Worm (Caenorhabditis elegans) whole organism, mixed stage, embryonic: Measurements from ENCODE around the gene F32D8.8.

Experiments used
- M03D4.4 ChIP-seq: sonication (generic microtip); optimal IDR thresholded peaks from 2 replicates; lab custom pipeline; 2017; ENCODE audit warnings: mild to moderate bottlenecking, missing genetic modification characterization, missing compliant biosample characterization
- bed-3 ChIP-seq: fragments of 200-800 bp; sonication (Bioruptor generic); optimal IDR thresholded peaks from 3 replicates; lab custom pipeline; 2018; ENCODE audit warnings: mild to moderate bottlenecking, missing genetic modification characterization, moderate library complexity, missing compliant biosample characterization
- blmp-1 ChIP-seq: fragments of 150-350 bp; optimal IDR thresholded peaks from 2 replicates; lab custom pipeline; 2014; ENCODE audit warnings: missing biosample characterization, missing genetic modification characterization
- ceh-39 ChIP-seq: fragments of 150-350 bp; optimal IDR thresholded peaks from 2 replicates; lab custom pipeline; 2014; ENCODE audit warnings: missing biosample characterization, missing genetic modification characterization
- ceh-43 ChIP-seq: fragments of 200-800 bp; sonication (Bioruptor generic); optimal IDR thresholded peaks from 2 replicates; lab custom pipeline; 2018; ENCODE audit warnings: mild to moderate bottlenecking, missing genetic modification characterization, moderate library complexity, missing compliant biosample characterization
- ceh-83 ChIP-seq: fragments of 200-800 bp; sonication (Bioruptor generic); optimal IDR thresholded peaks from 2 replicates; lab custom pipeline; 2018; ENCODE audit warnings: mild to moderate bottlenecking, missing genetic modification characterization, missing compliant biosample characterization
- ces-1 ChIP-seq: fragments of 150-350 bp; optimal IDR thresholded peaks from 2 replicates; lab custom pipeline; 2014; ENCODE audit warnings: missing biosample characterization, missing genetic modification reagents, missing genetic modification characterization
- cnd-1 ChIP-seq: fragments of 200-800 bp; sonication (Bioruptor generic); optimal IDR thresholded peaks from 2 replicates; lab custom pipeline; 2018; ENCODE audit warnings: mild to moderate bottlenecking, missing genetic modification characterization, missing compliant biosample characterization
- elt-1 ChIP-seq: sonication (generic microtip); optimal IDR thresholded peaks from 2 replicates; lab custom pipeline; 2017; ENCODE audit warnings: missing genetic modification characterization, mild to moderate bottlenecking, missing compliant biosample characterization, antibody characterized with exemption, moderate library complexity, borderline replicate concordance; ENCODE audit not compliant: insufficient read depth
- elt-3 ChIP-seq: fragments of 150-350 bp; optimal IDR thresholded peaks from 2 replicates; lab custom pipeline; 2014; ENCODE audit warnings: missing biosample characterization, missing genetic modification characterization
- flh-1 ChIP-seq: fragments of 200-800 bp; sonication (Bioruptor generic); optimal IDR thresholded peaks from 2 replicates; lab custom pipeline; 2018; ENCODE audit warnings: mild to moderate bottlenecking, missing genetic modification characterization, moderate library complexity, missing compliant biosample characterization
- ham-2 ChIP-seq: fragments of 200-800 bp; sonication (Bioruptor generic); optimal IDR thresholded peaks from 2 replicates; lab custom pipeline; 2018; ENCODE audit warnings: mild to moderate bottlenecking, missing genetic modification characterization, missing compliant biosample characterization
- hlh-1 ChIP-seq: fragments of 150-350 bp; optimal IDR thresholded peaks from 2 replicates; lab custom pipeline; 2014; ENCODE audit warnings: missing biosample characterization, missing genetic modification reagents, missing genetic modification characterization
- lin-13 ChIP-seq: fragments of 150-350 bp; optimal IDR thresholded peaks from 2 replicates; lab custom pipeline; 2014; ENCODE audit warnings: missing biosample characterization, missing genetic modification characterization
- lin-32 ChIP-seq: fragments of 200-800 bp; sonication (Bioruptor generic); optimal IDR thresholded peaks from 2 replicates; lab custom pipeline; 2018; ENCODE audit warnings: mild to moderate bottlenecking, missing genetic modification characterization, missing compliant biosample characterization
- lsy-2 ChIP-seq: fragments of 150-350 bp; optimal IDR thresholded peaks from 2 replicates; lab custom pipeline; 2014; ENCODE audit warnings: missing biosample characterization, missing genetic modification characterization
- mab-5 ChIP-seq: fragments of 150-350 bp; optimal IDR thresholded peaks from 2 replicates; lab custom pipeline; 2014; ENCODE audit warnings: missing biosample characterization, missing genetic modification characterization
- mep-1 ChIP-seq: fragments of 150-350 bp; optimal IDR thresholded peaks from 2 replicates; lab custom pipeline; 2017; ENCODE audit warnings: missing biosample characterization, missing genetic modification reagents, missing genetic modification characterization, inconsistent platforms
- mls-2 ChIP-seq: sonication (generic microtip); optimal IDR thresholded peaks from 2 replicates; lab custom pipeline; 2016; ENCODE audit warnings: mild to moderate bottlenecking, missing genetic modification characterization, moderate library complexity, missing compliant biosample characterization
- nhr-2 ChIP-seq: fragments of 150-350 bp; optimal IDR thresholded peaks from 2 replicates; lab custom pipeline; 2014; ENCODE audit warnings: missing biosample characterization, missing genetic modification characterization
- nhr-237 ChIP-seq: fragments of 150-350 bp; optimal IDR thresholded peaks from 2 replicates; lab custom pipeline; 2014; ENCODE audit warnings: missing biosample characterization, missing genetic modification characterization
- nhr-28 ChIP-seq: fragments of 150-350 bp; optimal IDR thresholded peaks from 2 replicates; lab custom pipeline; 2014; ENCODE audit warnings: missing biosample characterization, missing genetic modification characterization
- nhr-76 ChIP-seq: sonication (generic microtip); optimal IDR thresholded peaks from 2 replicates; lab custom pipeline; 2017; ENCODE audit warnings: missing biosample characterization, missing genetic modification characterization
- pha-4 ChIP-seq: fragments of 150-350 bp; optimal IDR thresholded peaks from 2 replicates; lab custom pipeline; 2018; ENCODE audit warnings: missing biosample characterization, missing genetic modification reagents, missing genetic modification characterization
- sem-2 ChIP-seq: fragments of 200-800 bp; sonication (Bioruptor generic); optimal IDR thresholded peaks from 2 replicates; lab custom pipeline; 2018; ENCODE audit warnings: mild to moderate bottlenecking, missing genetic modification characterization, missing compliant biosample characterization
- snpc-4 ChIP-seq: fragments of 150-350 bp; optimal IDR thresholded peaks from 2 replicates; lab custom pipeline; 2014; ENCODE audit warnings: missing biosample characterization, missing genetic modification characterization
- sptf-1 ChIP-seq: sonication (generic microtip); optimal IDR thresholded peaks from 2 replicates; lab custom pipeline; 2017; ENCODE audit warnings: mild to moderate bottlenecking, missing genetic modification characterization, moderate library complexity, missing compliant biosample characterization
- unc-39 ChIP-seq: fragments of 150-350 bp; optimal IDR thresholded peaks from 2 replicates; lab custom pipeline; 2014; ENCODE audit warnings: missing biosample characterization, missing genetic modification characterization
- unc-62 ChIP-seq: fragments of 150-350 bp; optimal IDR thresholded peaks from 2 replicates; lab custom pipeline; 2014; ENCODE audit warnings: missing biosample characterization, missing genetic modification reagents, missing genetic modification characterization
- ztf-11 ChIP-seq: fragments of 150-350 bp; optimal IDR thresholded peaks from 2 replicates; lab custom pipeline; 2014; ENCODE audit warnings: missing biosample characterization, missing genetic modification characterization

The F32D8.8 gene

DNA sequence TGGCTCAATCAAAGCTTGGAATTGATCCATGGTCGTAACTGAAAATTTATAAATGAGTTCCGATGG lies 5.6 kb downstream of the F32D8.8 start, which contains the start of gene sec-61.G:
sec-61.G (minus strand) TSS at position 38 of the 66 bp plus-strand sequence.
- TF ChIP-seq ceh-43 (GFP tag; lab: Kevin White, UChicago) = no peak
- TF ChIP-seq sptf-1 = no peak
- TF ChIP-seq ceh-83 (GFP tag; lab: Kevin White, UChicago) = no peak
- TF ChIP-seq mab-5 (tag; lab: Kevin White, UChicago) = no peak
- TF ChIP-seq flh-1 = no peak
- no peak for TF ChIP-seq M03D4.4 (tag; lab: Kevin White, UChicago)
- no peak for TF ChIP-seq elt-3 (tag; lab: Kevin White, UChicago)
- no peak for TF ChIP-seq elt-1 (tag; lab: Kevin White, UChicago)
- TF ChIP-seq snpc-4 = no peak
- TF ChIP-seq lin-32 (GFP tag; lab: Kevin White, UChicago) = no peak
- TF ChIP-seq ceh-39 (tag; lab: Kevin White, UChicago) = no peak
- no peak for TF ChIP-seq nhr-237 (tag; lab: Kevin White, UChicago)
- no peak for TF ChIP-seq cnd-1 (tag; lab: Kevin White, UChicago)
- TF ChIP-seq nhr-2 = no peak
- TF ChIP-seq nhr-28 (tag; lab: Kevin White, UChicago) = no peak
- no peak for TF ChIP-seq blmp-1 (tag; lab: Kevin White, UChicago)
- no peak for TF ChIP-seq ztf-11 (tag; lab: Kevin White, UChicago)
- TF ChIP-seq unc-62 (GFP tag; lab: Kevin White, UChicago) = no peak
- no peak for TF ChIP-seq nhr-76 (tag; lab: Kevin White, UChicago)

ce11 chrV:10896706-10897105 lies 5.9 kb downstream of the F32D8.8 start:
- TF ChIP-seq blmp-1 (tag; lab: Kevin White, UChicago) (no peak), mls-2 (tag; lab: Kevin White, UChicago) (no peak), flh-1 (no peak), ces-1 (GFP tag; lab: Kevin White, UChicago) (no peak), sptf-1 (no peak), elt-1 (tag; lab: Kevin White, UChicago) (no peak)

- TF ChIP-seq nhr-28 (tag; lab: Kevin White, UChicago) = no peak
- no peak for TF ChIP-seq lin-32 (GFP tag; lab: Kevin White, UChicago)
- no peak for TF ChIP-seq sem-2 (GFP tag; lab: Kevin White, UChicago)
- no peak for TF ChIP-seq elt-3 (tag; lab: Kevin White, UChicago)
- TF ChIP-seq nhr-2 = no peak
- no peak for TF ChIP-seq lsy-2
- no peak for TF ChIP-seq cnd-1 (tag; lab: Kevin White, UChicago)
- no peak for TF ChIP-seq ceh-83 (GFP tag; lab: Kevin White, UChicago)
- no peak for TF ChIP-seq mep-1 (tag; lab: Kevin White, UChicago)
- no peak for TF ChIP-seq nhr-237 (tag; lab: Kevin White, UChicago)
- TF ChIP-seq unc-62 (GFP tag; lab: Kevin White, UChicago) = no peak
- TF ChIP-seq ces-1 (GFP tag; lab: Kevin White, UChicago) = no peak
- TF ChIP-seq unc-39 (tag; lab: Kevin White, UChicago) = no peak
- TF ChIP-seq, all 35 proteins: peak for 0
These were observed 6.3 kb downstream of the F32D8.8 start, which contains the start of gene F32D8.13 for ce11 chrV:10896295-10896694. Gene F32D8.13, minus strand, starts transcription at chrV:10896543.

DNA sequence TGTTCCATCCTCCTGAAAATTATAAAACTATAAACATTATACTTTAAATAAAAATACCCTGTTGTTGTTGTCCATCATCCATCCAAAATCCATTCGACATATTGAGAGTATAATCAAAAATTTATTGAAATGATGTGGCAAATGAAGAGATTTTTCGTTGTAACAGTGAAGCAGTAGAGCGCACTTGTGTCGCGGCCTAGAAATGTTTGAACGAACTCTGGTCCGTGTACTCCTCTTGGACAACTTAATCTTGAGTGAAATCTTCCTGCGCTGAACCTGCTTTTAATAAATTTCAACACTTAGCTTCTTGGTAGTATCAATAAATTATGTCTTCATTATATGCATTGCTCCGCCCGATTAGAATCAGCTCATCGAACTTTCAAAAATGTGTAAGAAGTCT lies 8.0 kb downstream of the F32D8.8 start, which contains the start of the genes F32D8.14 and F32D8.5:
F32D8.14 (minus strand) TSS at position 188 of the 400 bp plus-strand sequence.
F32D8.5 (plus strand) TSS at position 200 of the 400 bp plus-strand sequence.
- TF ChIP-seq mep-1 (tag; lab: Kevin White, UChicago) (peak; percentile 60), ces-1 (GFP tag; lab: Kevin White, UChicago) (peak; percentile 65), mab-5 (tag; lab: Kevin White, UChicago) (no peak), lsy-2 (peak; percentile 53), pha-4 (peak; percentile 76), nhr-28 (tag; lab: Kevin White, UChicago) (no peak), ham-2 (no peak), ceh-43 (GFP tag; lab: Kevin White, UChicago) (no peak), elt-3 (tag; lab: Kevin White, UChicago) (no peak), ceh-39 (tag; lab: Kevin White, UChicago) (peak; percentile 2), cnd-1 (tag; lab: Kevin White, UChicago) (peak; percentile 7), nhr-2 (no peak), sem-2 (GFP tag; lab: Kevin White, UChicago) (no peak), lin-13 (tag; lab: Kevin White, UChicago) (peak; percentile 19), nhr-237 (tag; lab: Kevin White, UChicago) (peak; percentile 69), sptf-1 (peak; percentile 47), unc-62 (GFP tag; lab: Kevin White, UChicago) (peak; percentile 47), elt-1 (tag; lab: Kevin White, UChicago) (peak; percentile 37)
- TF ChIP-seq, all 35 proteins: peak for 11

- TF ChIP-seq bed-3 (GFP tag; lab: Kevin White, UChicago) (no peak), ces-1 (GFP tag; lab: Kevin White, UChicago) (no peak), nhr-237 (tag; lab: Kevin White, UChicago) (no peak), sptf-1 (no peak), blmp-1 (tag; lab: Kevin White, UChicago) (no peak), sem-2 (GFP tag; lab: Kevin White, UChicago) (no peak), hlh-1 (tag; lab: Kevin White, UChicago) (no peak), unc-39 (tag; lab: Kevin White, UChicago) (no peak), unc-62 (GFP tag; lab: Kevin White, UChicago) (no peak), M03D4.4 (tag; lab: Kevin White, UChicago) (no peak)
These were observed 9.0 kb downstream of the F32D8.8 start, which contains the start of gene F32D8.4 for ce11 chrV:10893510-10894128. Gene F32D8.4, minus strand, starts transcription at chrV:10893560.
